Worm (Caenorhabditis elegans): ENCODE results near the gene F29A7.6.

The F29A7.6 gene

ce11 chrII:2736938-2737337 lies 15.5 kb downstream of the F29A7.6 start:
- no peak for TF ChIP-seq unc-62 (GFP tag; optimal IDR thresholded peaks at IDR 0.05)

ce11 chrII:2736156-2736728 lies 16.2 kb downstream of the F29A7.6 start, which contains the start of gene T05A8.8:
TSS of gene T05A8.8 (plus strand) at chrII:2736678.
- no peak for TF ChIP-seq unc-62 (GFP tag; optimal IDR thresholded peaks at IDR 0.05)

ce11 chrII:2735644-2736043 lies 16.8 kb downstream of the F29A7.6 start:
- TF ChIP-seq unc-62 (GFP tag; optimal IDR thresholded peaks at IDR 0.05): no peak

ce11 chrII:2735192-2735591 lies 17.2 kb downstream of the F29A7.6 start, which contains the start of gene wdr-31:
TSS of gene wdr-31 (minus strand) at chrII:2735292.
- TF ChIP-seq unc-62 (GFP tag; optimal IDR thresholded peaks at IDR 0.05): no peak

- TF ChIP-seq unc-62 (GFP tag; optimal IDR thresholded peaks at IDR 0.05): no peak
These were observed 17.7 kb downstream of the F29A7.6 start for ce11 chrII:2734735-2735134.

ce11 chrII:2734266-2734665 lies 18.1 kb downstream of the F29A7.6 start:
- TF ChIP-seq unc-62 (GFP tag; optimal IDR thresholded peaks at IDR 0.05): no peak

ce11 chrII:2730647-2731046 lies 21.8 kb downstream of the F29A7.6 start:
- TF ChIP-seq unc-62 (GFP tag; optimal IDR thresholded peaks at IDR 0.05): no peak

ce11 chrII:2726774-2727173 lies 25.6 kb downstream of the F29A7.6 start:
- TF ChIP-seq unc-62 (GFP tag; optimal IDR thresholded peaks at IDR 0.05): no peak

ce11 chrII:2725561-2725960 lies 26.9 kb downstream of the F29A7.6 start, which contains the start of the genes T05A8.11 and nep-2:
TSS of gene T05A8.11 (minus strand) at chrII:2725661.
TSS of gene nep-2 (minus strand) at chrII:2725752.
- no peak for TF ChIP-seq unc-62 (GFP tag; optimal IDR thresholded peaks at IDR 0.05)

- TF ChIP-seq unc-62 (GFP tag; optimal IDR thresholded peaks at IDR 0.05): no peak
These were observed 30.4 kb downstream of the F29A7.6 start for ce11 chrII:2721992-2722391.

ce11 chrII:2719212-2719611 lies 33.2 kb downstream of the F29A7.6 start:
- no peak for TF ChIP-seq unc-62 (GFP tag; optimal IDR thresholded peaks at IDR 0.05)

- TF ChIP-seq unc-62 (GFP tag; optimal IDR thresholded peaks at IDR 0.05): no peak
These were observed 35.1 kb downstream of the F29A7.6 start, which contains the start of gene T05A8.3 for ce11 chrII:2717335-2717734. TSS of gene T05A8.3 (minus strand) at chrII:2717435.

- TF ChIP-seq unc-62 (GFP tag; optimal IDR thresholded peaks at IDR 0.05): no peak
These were observed 41.5 kb downstream of the F29A7.6 start, which contains the start of gene T05A8.2 for ce11 chrII:2710919-2711318. TSS of gene T05A8.2 (minus strand) at chrII:2711019.

- no peak for TF ChIP-seq unc-62 (GFP tag; optimal IDR thresholded peaks at IDR 0.05)
These were observed 42.5 kb downstream of the F29A7.6 start, which contains the start of gene T05A8.1 for ce11 chrII:2709942-2710341. TSS of gene T05A8.1 (minus strand) at chrII:2710042.

ce11 chrII:2707872-2708271 lies 44.5 kb downstream of the F29A7.6 start, which contains the start of gene Y47G7B.2:
TSS of gene Y47G7B.2 (minus strand) at chrII:2708014.
- TF ChIP-seq unc-62 (GFP tag; optimal IDR thresholded peaks at IDR 0.05): no peak

ce11 chrII:2705200-2705599 lies 47.2 kb downstream of the F29A7.6 start, which contains the start of gene srh-128:
TSS of gene srh-128 (minus strand) at chrII:2705300.
- TF ChIP-seq unc-62 (GFP tag; optimal IDR thresholded peaks at IDR 0.05): no peak

- TF ChIP-seq unc-62 (GFP tag; optimal IDR thresholded peaks at IDR 0.05): no peak
These were observed 49.7 kb downstream of the F29A7.6 start, which contains the start of gene sri-60 for ce11 chrII:2702757-2703156. TSS of gene sri-60 (minus strand) at chrII:2702857.

Measured in whole organism, dauer.